Worm (Caenorhabditis elegans): ENCODE measurements around the gene fbxa-112.

fbxa-112 gene

DNA sequence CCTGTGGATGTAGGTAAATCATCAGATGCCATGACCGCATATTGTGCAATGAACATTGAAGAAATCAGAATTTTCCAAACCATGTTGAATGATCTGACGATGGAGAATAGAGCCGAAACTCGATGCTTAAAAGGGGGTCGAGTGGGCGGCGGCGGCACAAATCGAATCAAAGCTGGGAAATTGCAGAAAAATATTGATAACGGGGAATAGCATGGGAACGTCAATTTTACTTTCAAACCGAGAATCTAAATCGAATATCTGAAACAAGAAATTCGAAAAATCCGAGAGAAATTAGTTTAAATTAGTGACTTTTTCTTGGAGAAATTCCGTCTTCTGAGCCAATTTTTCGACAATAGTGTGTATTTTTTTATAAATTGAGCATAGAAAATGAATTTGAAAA is 31.8 kb downstream of the fbxa-112 start, which contains the start of gene F09C6.10:
F09C6.10 (minus strand) TSS at position 101 of the 400 bp plus-strand sequence.
- TF ChIP-seq nhr-48 (tag; optimal IDR thresholded peaks at IDR 0.05), result no peak
- TF ChIP-seq madf-9 (GFP tag; conservative IDR thresholded peaks at IDR 0.05), result no peak
- no peak for TF ChIP-seq ZK546.5 (tag; optimal IDR thresholded peaks at IDR 0.05)
- TF ChIP-seq gei-8 (GFP tag; optimal IDR thresholded peaks at IDR 0.05), result no peak
- TF ChIP-seq aly-2 (tag; optimal IDR thresholded peaks at IDR 0.05), result no peak
- TF ChIP-seq zip-11 (GFP tag; IDR thresholded peaks at IDR 0.05), result no peak

- no peak for TF ChIP-seq nhr-111 (GFP tag; optimal IDR thresholded peaks at IDR 0.05)
- TF ChIP-seq zag-1 (tag; optimal IDR thresholded peaks at IDR 0.05), result no peak
- no peak for TF ChIP-seq snpc-4 (tag; optimal IDR thresholded peaks at IDR 0.05)
- no peak for TF ChIP-seq hif-1 (tag; optimal IDR thresholded peaks at IDR 0.05)
- TF ChIP-seq lin-39 (tag; optimal IDR thresholded peaks at IDR 0.05), result no peak
- no peak for TF ChIP-seq ZK546.5 (tag; optimal IDR thresholded peaks at IDR 0.05)
- TF ChIP-seq F26F4.8 (GFP tag; conservative IDR thresholded peaks at IDR 0.05), result no peak
- TF ChIP-seq snpc-1.2 (GFP tag; IDR thresholded peaks at IDR 0.05), result no peak
- TF ChIP-seq spr-3 (GFP tag; optimal IDR thresholded peaks at IDR 0.05), result no peak
- TF ChIP-seq php-3 (GFP tag; IDR thresholded peaks at IDR 0.05), result no peak
- no peak for TF ChIP-seq dpl-1 (GFP tag; optimal IDR thresholded peaks at IDR 0.05)
- TF ChIP-seq ama-1 (optimal IDR thresholded peaks at IDR 0.05), result no peak
- no peak for TF ChIP-seq ceh-62 (tag; optimal IDR thresholded peaks at IDR 0.05)
- TF ChIP-seq hlh-11 (tag; optimal IDR thresholded peaks at IDR 0.05), result no peak
- TF ChIP-seq lim-7 (GFP tag; IDR thresholded peaks at IDR 0.05), result no peak
- TF ChIP-seq lin-13 (GFP tag; optimal IDR thresholded peaks at IDR 0.05), result no peak
Observed at ce11 chrV:16911934-16912333, 36.0 kb downstream of the fbxa-112 start, which contains the start of gene nhr-116. TSS of gene nhr-116 (plus strand) at chrV:16912234.

- TF ChIP-seq nhr-111 (GFP tag; optimal IDR thresholded peaks at IDR 0.05) (no peak), ceh-20 (GFP tag; IDR thresholded peaks at IDR 0.05) (no peak), set-16 (GFP tag; IDR thresholded peaks at IDR 0.05) (no peak), php-3 (GFP tag; IDR thresholded peaks at IDR 0.05) (no peak), Y105C5A.15 (GFP tag; IDR thresholded peaks at IDR 0.05) (no peak), pqm-1 (tag; optimal IDR thresholded peaks at IDR 0.05) (peak; percentile 69), vab-7 (GFP tag; IDR thresholded peaks at IDR 0.05) (no peak), fkh-10 (GFP tag; optimal IDR thresholded peaks at IDR 0.05) (no peak), hlh-11 (tag; optimal IDR thresholded peaks at IDR 0.05) (no peak), lin-29 (GFP tag; IDR thresholded peaks at IDR 0.05) (no peak), R02D3.7 (tag; optimal IDR thresholded peaks at IDR 0.05) (no peak), F49E8.2 (tag; optimal IDR thresholded peaks at IDR 0.05; ENCODE audit: borderline replicate concordance) (no peak), dmd-6 (GFP tag; IDR thresholded peaks at IDR 0.05) (peak; percentile 54; the same call in 1 of the 2 replicates), zip-11 (GFP tag; IDR thresholded peaks at IDR 0.05) (no peak), mdl-1 (tag; optimal IDR thresholded peaks at IDR 0.05) (no peak), nhr-28 (tag; optimal IDR thresholded peaks at IDR 0.05) (peak; percentile 49), dmd-8 (GFP tag; IDR thresholded peaks at IDR 0.05) (no peak), unc-39 (tag; optimal IDR thresholded peaks at IDR 0.05) (no peak)
Observed at ce11 chrV:16911294-16911693, 36.6 kb downstream of the fbxa-112 start.

ce11 chrV:16910864-16911263 is 37.0 kb downstream of the fbxa-112 start:
- TF ChIP-seq daf-12 (tag; optimal IDR thresholded peaks at IDR 0.05) (no peak), dmd-6 (GFP tag; IDR thresholded peaks at IDR 0.05) (0 out of 2 replicates have a peak, but pooled peaks have one; percentile 20)

DNA sequence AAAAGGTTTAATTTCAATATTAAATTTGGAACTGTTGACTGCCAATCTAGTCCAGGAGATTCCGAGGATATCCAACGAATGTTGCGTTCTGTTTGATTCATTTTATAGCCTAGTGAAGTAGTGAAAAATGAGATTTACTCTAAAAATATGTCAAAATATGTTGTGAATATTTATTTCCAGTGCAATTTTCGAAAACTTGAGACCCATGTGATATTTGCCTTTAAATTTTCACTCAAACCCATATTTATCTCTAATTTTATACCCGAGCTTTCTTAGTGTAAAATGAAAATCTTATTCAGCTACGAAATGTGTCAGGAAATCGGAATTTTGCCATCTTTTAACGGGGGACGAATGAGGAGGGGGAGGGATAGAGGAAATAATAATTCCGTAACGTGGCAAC is 38.0 kb downstream of the fbxa-112 start, which contains the start of gene F09C6.16:
F09C6.16 (minus strand) TSS at position 101 of the 400 bp plus-strand sequence.
- TF ChIP-seq unc-62 (GFP tag; optimal IDR thresholded peaks at IDR 0.05 in 1 of 2) (peak in 1 of 2 experiments; percentile 6), unc-62 (tag; optimal IDR thresholded peaks at IDR 0.05) (no peak), D1046.2 (GFP tag; IDR thresholded peaks at IDR 0.05) (no peak)
